Worm (Caenorhabditis elegans) whole organism, L3 larva: ENCODE data around the gene F42D1.4.

ENCODE experiments used
- R02D3.7 ChIP-seq: fragments of 150-350 bp; optimal IDR thresholded peaks from 2 replicates; lab custom pipeline; 2014; ENCODE audit warnings: missing biosample characterization, missing genetic modification characterization
- ZK546.5 ChIP-seq: sonication (generic microtip); optimal IDR thresholded peaks from 2 replicates; lab custom pipeline; 2017; ENCODE audit warnings: missing biosample characterization, missing genetic modification characterization
- aly-2 ChIP-seq: fragments of 150-350 bp; optimal IDR thresholded peaks from 2 replicates; lab custom pipeline; 2014; ENCODE audit warnings: missing biosample characterization, missing genetic modification characterization
- ama-1 ChIP-seq: fragments of 150-350 bp; optimal IDR thresholded peaks from 2 replicates; lab custom pipeline; 2018
- ceh-16 ChIP-seq: sonication (generic microtip); optimal IDR thresholded peaks from 2 replicates; lab custom pipeline; 2017; ENCODE audit warnings: missing biosample characterization, missing genetic modification characterization
- ceh-82 ChIP-seq: fragments of 150-350 bp; optimal IDR thresholded peaks from 2 replicates; lab custom pipeline; 2014; ENCODE audit warnings: missing biosample characterization, missing genetic modification characterization
- daf-12 ChIP-seq: fragments of 150-350 bp; optimal IDR thresholded peaks from 2 replicates; lab custom pipeline; 2014; ENCODE audit warnings: missing biosample characterization, missing genetic modification reagents, missing genetic modification characterization
- egl-27 ChIP-seq: sonication (generic microtip); optimal IDR thresholded peaks from 4 replicates; lab custom pipeline; 2017; ENCODE audit warnings: missing biosample characterization, missing genetic modification reagents, missing genetic modification characterization
- egl-5 ChIP-seq: fragments of 150-350 bp; optimal IDR thresholded peaks from 2 replicates; lab custom pipeline; 2017; ENCODE audit warnings: missing biosample characterization, missing genetic modification reagents, missing genetic modification characterization, inconsistent platforms
- elt-1 ChIP-seq: fragments of 150-350 bp; optimal IDR thresholded peaks from 2 replicates; lab custom pipeline; 2014; ENCODE audit warnings: missing biosample characterization, missing genetic modification characterization
- elt-2 ChIP-seq: sonication (generic microtip); optimal IDR thresholded peaks from 2 replicates; lab custom pipeline; 2016; ENCODE audit warnings: missing genetic modification reagents, mild to moderate bottlenecking, missing genetic modification characterization, missing compliant biosample characterization
- elt-3 ChIP-seq, 3 experiments: fragments of 150-350 bp in 1 of 3; sonication (generic microtip) in 2 of 3; optimal IDR thresholded peaks; 2 replicates in 2 of 3; 4 replicates in 1 of 3; lab custom pipeline; 2014 to 2017; ENCODE audit warnings: missing biosample characterization in 3 of 3, missing genetic modification characterization in 3 of 3
- eor-1 ChIP-seq, 2 experiments: fragments of 150-350 bp; optimal IDR thresholded peaks; 2 replicates each; lab custom pipeline; 2014 to 2018; ENCODE audit warnings: missing biosample characterization in 2 of 2, missing genetic modification characterization in 2 of 2
- fkh-10 ChIP-seq: sonication (generic microtip); optimal IDR thresholded peaks from 2 replicates; lab custom pipeline; 2017; ENCODE audit warnings: missing biosample characterization, missing genetic modification reagents, missing genetic modification characterization
- fkh-2 ChIP-seq: fragments of 150-350 bp; optimal IDR thresholded peaks from 2 replicates; lab custom pipeline; 2014; ENCODE audit warnings: missing biosample characterization, missing genetic modification reagents, missing genetic modification characterization
- fos-1 ChIP-seq: fragments of 150-350 bp; optimal IDR thresholded peaks from 2 replicates; lab custom pipeline; 2014; ENCODE audit warnings: missing biosample characterization, missing genetic modification characterization
- hmg-11 ChIP-seq: sonication (generic microtip); optimal IDR thresholded peaks from 2 replicates; lab custom pipeline; 2016; ENCODE audit warnings: missing genetic modification characterization, missing compliant biosample characterization
- jun-1 ChIP-seq: fragments of 150-350 bp; optimal IDR thresholded peaks from 2 replicates; lab custom pipeline; 2014; ENCODE audit warnings: missing biosample characterization, missing genetic modification reagents, missing genetic modification characterization
- lin-15B ChIP-seq: fragments of 150-350 bp; optimal IDR thresholded peaks from 2 replicates; lab custom pipeline; 2014; ENCODE audit warnings: missing biosample characterization, missing genetic modification characterization
- lin-39 ChIP-seq: fragments of 150-350 bp; optimal IDR thresholded peaks from 2 replicates; lab custom pipeline; 2018; ENCODE audit warnings: missing biosample characterization, missing genetic modification reagents, missing genetic modification characterization
- lsy-12 ChIP-seq: sonication (generic microtip); optimal IDR thresholded peaks from 2 replicates; lab custom pipeline; 2016; ENCODE audit warnings: mild to moderate bottlenecking, missing genetic modification characterization, missing compliant biosample characterization
- mdl-1 ChIP-seq: fragments of 150-350 bp; optimal IDR thresholded peaks from 2 replicates; lab custom pipeline; 2014; ENCODE audit warnings: missing biosample characterization, missing genetic modification characterization
- mml-1 ChIP-seq: fragments of 150-350 bp; sonication (generic microtip); optimal IDR thresholded peaks from 3 replicates; lab custom pipeline; 2014; ENCODE audit warnings: missing biosample characterization, missing genetic modification characterization
- nfya-1 ChIP-seq: sonication (generic microtip); optimal IDR thresholded peaks from 2 replicates; lab custom pipeline; 2017; ENCODE audit warnings: missing genetic modification characterization, mild to moderate bottlenecking, missing compliant biosample characterization, antibody characterized with exemption, moderate library complexity; ENCODE audit not compliant: insufficient read depth
- nhr-11 ChIP-seq: fragments of 150-350 bp; optimal IDR thresholded peaks from 2 replicates; lab custom pipeline; 2014; ENCODE audit warnings: missing biosample characterization, missing genetic modification characterization
- nhr-12 ChIP-seq: fragments of 150-350 bp; optimal IDR thresholded peaks from 2 replicates; lab custom pipeline; 2014; ENCODE audit warnings: missing biosample characterization, missing genetic modification characterization
- nhr-23 ChIP-seq: fragments of 150-350 bp; optimal IDR thresholded peaks from 2 replicates; lab custom pipeline; 2014; ENCODE audit warnings: missing biosample characterization, missing genetic modification reagents, missing genetic modification characterization
- nhr-237 ChIP-seq: fragments of 150-350 bp; optimal IDR thresholded peaks from 2 replicates; lab custom pipeline; 2014; ENCODE audit warnings: missing biosample characterization, missing genetic modification characterization
- nhr-28 ChIP-seq: fragments of 150-350 bp; optimal IDR thresholded peaks from 2 replicates; lab custom pipeline; 2014; ENCODE audit warnings: missing biosample characterization, missing genetic modification characterization
- nhr-43 ChIP-seq: sonication (generic microtip); optimal IDR thresholded peaks from 2 replicates; lab custom pipeline; 2016; ENCODE audit warnings: mild to moderate bottlenecking, missing genetic modification characterization, missing compliant biosample characterization; ENCODE audit not compliant: poor library complexity, severe bottlenecking
- nhr-67 ChIP-seq: fragments of 150-350 bp; optimal IDR thresholded peaks from 2 replicates; lab custom pipeline; 2014; ENCODE audit warnings: missing biosample characterization, missing genetic modification characterization
- nhr-76 ChIP-seq: fragments of 150-350 bp; sonication (generic microtip); optimal IDR thresholded peaks from 5 replicates; lab custom pipeline; 2014; ENCODE audit warnings: missing biosample characterization, missing genetic modification characterization
- nhr-77 ChIP-seq: fragments of 150-350 bp; optimal IDR thresholded peaks from 2 replicates; lab custom pipeline; 2014; ENCODE audit warnings: missing biosample characterization, missing genetic modification characterization
- pha-4 ChIP-seq: fragments of 150-350 bp; optimal IDR thresholded peaks from 2 replicates; lab custom pipeline; 2014; ENCODE audit warnings: missing biosample characterization, missing genetic modification reagents, missing genetic modification characterization
- pqm-1 ChIP-seq: fragments of 150-350 bp; optimal IDR thresholded peaks from 2 replicates; lab custom pipeline; 2017; ENCODE audit warnings: missing biosample characterization, missing genetic modification characterization, inconsistent platforms
- sea-2 ChIP-seq: fragments of 150-350 bp; sonication (generic microtip); optimal IDR thresholded peaks from 4 replicates; lab custom pipeline; 2014; ENCODE audit warnings: missing biosample characterization, missing genetic modification reagents, missing genetic modification characterization
- skn-1 ChIP-seq: fragments of 150-350 bp; optimal IDR thresholded peaks from 2 replicates; lab custom pipeline; 2014; ENCODE audit warnings: missing biosample characterization, missing genetic modification characterization
- snpc-4 ChIP-seq: fragments of 150-350 bp; optimal IDR thresholded peaks from 2 replicates; lab custom pipeline; 2014; ENCODE audit warnings: missing biosample characterization, missing genetic modification characterization
- tbx-2 ChIP-seq: sonication (generic microtip); optimal IDR thresholded peaks from 2 replicates; lab custom pipeline; 2016; ENCODE audit warnings: mild to moderate bottlenecking, missing genetic modification characterization, missing compliant biosample characterization
- unc-39 ChIP-seq: sonication (generic microtip); optimal IDR thresholded peaks from 4 replicates; lab custom pipeline; 2017; ENCODE audit warnings: missing biosample characterization, missing genetic modification characterization
- unc-62 ChIP-seq: fragments of 150-350 bp; sonication (generic microtip); optimal IDR thresholded peaks from 4 replicates; lab custom pipeline; 2014; ENCODE audit warnings: missing biosample characterization, missing genetic modification reagents, missing genetic modification characterization
- ztf-11 ChIP-seq: fragments of 150-350 bp; optimal IDR thresholded peaks from 2 replicates; lab custom pipeline; 2014; ENCODE audit warnings: missing biosample characterization, missing genetic modification characterization
- ztf-4 ChIP-seq: fragments of 150-350 bp; optimal IDR thresholded peaks from 2 replicates; lab custom pipeline; 2014; ENCODE audit warnings: missing biosample characterization, missing genetic modification characterization

The F42D1.4 gene

ce11 chrX:14804706-14805105 is 2.3 kb upstream of the F42D1.4 start (continued):
- TF ChIP-seq ceh-16 (tag; lab: Kevin White, UChicago) (no peak), aly-2 (tag; lab: Kevin White, UChicago) (no peak), skn-1 (no peak), ZK546.5 (no peak), ama-1 (lab: Kevin White, UChicago) (no peak), unc-39 (no peak), nhr-11 (tag; lab: Kevin White, UChicago) (no peak), R02D3.7 (tag; lab: Kevin White, UChicago) (no peak), daf-12 (tag; lab: Kevin White, UChicago) (no peak), fos-1 (tag; lab: Kevin White, UChicago) (no peak), elt-1 (no peak), mml-1 (tag; lab: Kevin White, UChicago) (no peak), nhr-67 (tag; lab: Kevin White, UChicago) (no peak), tbx-2 (tag; lab: Kevin White, UChicago) (peak; percentile 47), nhr-23 (tag; lab: Kevin White, UChicago) (no peak), unc-62 (GFP tag; lab: Kevin White, UChicago) (no peak), nhr-43 (peak; percentile 45), lin-39 (peak; percentile 61), nhr-77 (no peak), nhr-237 (no peak), elt-3 (tag; optimal IDR thresholded peaks at IDR 0.05; lab: Kevin White, UChicago) (no peak)

ce11 chrX:14805746-14806145 is 1.3 kb upstream of the F42D1.4 start:
- no peak for TF ChIP-seq nhr-23 (tag; lab: Kevin White, UChicago)
- no peak for TF ChIP-seq unc-39
- no peak for TF ChIP-seq eor-1 (tag; optimal IDR thresholded peaks at IDR 0.05; lab: Kevin White, UChicago)
- no peak for TF ChIP-seq egl-27 (tag; lab: Kevin White, UChicago)
- no peak for TF ChIP-seq daf-12 (tag; lab: Kevin White, UChicago)
- no peak for TF ChIP-seq aly-2 (tag; lab: Kevin White, UChicago)
- no peak for TF ChIP-seq egl-5 (tag; lab: Kevin White, UChicago)
- TF ChIP-seq hmg-11 (tag; lab: Kevin White, UChicago), result no peak
- TF ChIP-seq jun-1 (tag; lab: Kevin White, UChicago), result no peak
- no peak for TF ChIP-seq elt-1
- TF ChIP-seq elt-2, result no peak
- TF ChIP-seq tbx-2 (tag; lab: Kevin White, UChicago), result no peak
- TF ChIP-seq fkh-2 (tag; lab: Kevin White, UChicago), result no peak
- no peak for TF ChIP-seq ZK546.5
- no peak for TF ChIP-seq nhr-67 (tag; lab: Kevin White, UChicago)
- TF ChIP-seq unc-62 (GFP tag; lab: Kevin White, UChicago), result no peak
- TF ChIP-seq elt-3 (tag; optimal IDR thresholded peaks at IDR 0.05; lab: Kevin White, UChicago), result no peak

- TF ChIP-seq egl-5 (tag; lab: Kevin White, UChicago) (no peak), elt-1 (no peak), elt-2 (no peak), ztf-11 (tag; lab: Kevin White, UChicago) (no peak), skn-1 (peak; percentile 71), unc-39 (no peak), ama-1 (lab: Kevin White, UChicago) (peak; percentile 68), mml-1 (tag; lab: Kevin White, UChicago) (no peak)
These were observed 1.8 kb downstream of the F42D1.4 start for ce11 chrX:14808796-14809195.

ce11 chrX:14809905-14810304 is 2.9 kb downstream of the F42D1.4 start:
- no peak for TF ChIP-seq ztf-4 (tag; lab: Kevin White, UChicago)
- no peak for TF ChIP-seq nhr-28 (tag; lab: Kevin White, UChicago)
- TF ChIP-seq nhr-67 (tag; lab: Kevin White, UChicago), result no peak
- no peak for TF ChIP-seq fkh-10
- no peak for TF ChIP-seq nhr-43
- TF ChIP-seq snpc-4, result no peak
- TF ChIP-seq R02D3.7 (tag; lab: Kevin White, UChicago), result no peak
- no peak for TF ChIP-seq elt-3 (tag; optimal IDR thresholded peaks at IDR 0.05; lab: Kevin White, UChicago)
- no peak for TF ChIP-seq fos-1 (tag; lab: Kevin White, UChicago)
- TF ChIP-seq egl-27 (tag; lab: Kevin White, UChicago), result no peak
- TF ChIP-seq sea-2 (GFP tag; lab: Kevin White, UChicago), result no peak
- no peak for TF ChIP-seq fkh-2 (tag; lab: Kevin White, UChicago)
- TF ChIP-seq lin-15B (tag; lab: Kevin White, UChicago), result no peak
- TF ChIP-seq aly-2 (tag; lab: Kevin White, UChicago), result no peak
- TF ChIP-seq nfya-1 (tag; lab: Kevin White, UChicago), result no peak
- TF ChIP-seq mml-1 (tag; lab: Kevin White, UChicago), result peak; percentile 76
- TF ChIP-seq elt-2, result peak; percentile 36
- no peak for TF ChIP-seq nhr-77
- no peak for TF ChIP-seq hmg-11 (tag; lab: Kevin White, UChicago)
- no peak for TF ChIP-seq nhr-12
- peak; percentile 50 for TF ChIP-seq ama-1 (lab: Kevin White, UChicago)
- TF ChIP-seq tbx-2 (tag; lab: Kevin White, UChicago), result no peak
- TF ChIP-seq nhr-237, result no peak
- no peak for TF ChIP-seq unc-62 (GFP tag; lab: Kevin White, UChicago)
- TF ChIP-seq mdl-1, result no peak
- TF ChIP-seq lin-39, result no peak
- no peak for TF ChIP-seq ceh-16 (tag; lab: Kevin White, UChicago)
- TF ChIP-seq pqm-1, result peak; percentile 57
- no peak for TF ChIP-seq ZK546.5
- no peak for TF ChIP-seq lsy-12 (tag; lab: Kevin White, UChicago)
- no peak for TF ChIP-seq nhr-76 (tag; lab: Kevin White, UChicago)
- TF ChIP-seq pha-4 (tag; lab: Kevin White, UChicago), result no peak
- peak; percentile 36 for TF ChIP-seq nhr-23 (tag; lab: Kevin White, UChicago)
- TF ChIP-seq ceh-82 (tag; lab: Kevin White, UChicago), result no peak
- no peak for TF ChIP-seq egl-5 (tag; lab: Kevin White, UChicago)
